Fruit fly (Drosophila melanogaster): ENCODE data around the gene lost.
A peak's percentile ranks its signal among the peaks of the same experiment; 100 is the strongest.

dm6 chr3R:4401977-4402589 is 793 bp upstream of the lost start, which contains the start of gene CG9853:
- TF ChIP-seq ewg (GFP tag; optimal IDR thresholded peaks at IDR 0.05) (no peak), CG10366 (GFP tag; IDR thresholded peaks at IDR 0.05) (no peak), CG16813 (GFP tag; IDR thresholded peaks at IDR 0.05; ENCODE audit: partially characterized antibody) (peak; percentile 5), CG9932 (GFP tag; IDR thresholded peaks at IDR 0.05) (no peak), Hr39 (optimal IDR thresholded peaks at IDR 0.05) (no peak), dmrt99B (tag; optimal IDR thresholded peaks at IDR 0.05) (no peak)

Data from whole organism, embryonic.